Worm (Caenorhabditis elegans): ENCODE results near the gene unc-7.

The unc-7 gene

DNA sequence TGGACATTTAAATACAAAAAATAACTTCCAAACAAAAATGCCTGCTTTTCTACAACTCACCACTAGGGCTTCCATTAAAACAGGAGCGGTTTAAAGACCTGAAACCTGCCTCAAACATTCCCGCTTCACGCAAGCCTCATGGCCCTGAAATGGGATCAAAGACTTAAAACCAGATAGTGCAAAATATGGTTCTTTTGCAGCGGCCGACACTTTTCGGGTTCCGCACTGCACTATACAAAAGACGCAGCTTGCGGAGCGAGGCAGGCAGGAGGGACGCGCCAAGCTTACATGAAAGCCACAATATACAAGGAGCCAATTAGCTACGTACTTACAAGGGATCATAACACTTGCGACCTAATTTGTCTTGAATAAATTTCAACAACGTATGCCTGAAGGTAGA is 74.1 kb downstream of the unc-7 start:
- TF ChIP-seq mdl-1 (tag; optimal IDR thresholded peaks at IDR 0.05) (no peak), snpc-4 (tag; optimal IDR thresholded peaks at IDR 0.05) (peak; percentile 34)

DNA sequence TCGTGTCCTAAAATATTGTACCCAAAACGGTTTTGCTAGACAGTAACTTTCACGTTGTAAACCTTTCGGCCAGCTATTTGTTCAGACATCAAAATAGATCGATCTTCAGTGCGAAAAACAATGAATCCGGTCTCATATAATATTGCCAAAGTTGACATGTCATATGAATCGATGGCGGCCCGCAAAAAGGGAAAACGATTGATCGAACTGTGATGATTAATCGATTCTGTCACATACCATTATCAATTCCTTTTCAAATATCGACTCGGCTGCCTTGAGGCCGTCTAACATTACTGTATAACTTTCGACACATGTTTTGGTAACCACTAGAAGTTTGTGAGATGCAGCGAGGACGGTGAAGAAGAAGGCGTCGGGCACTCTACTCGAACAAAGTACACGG is 74.7 kb downstream of the unc-7 start:
- TF ChIP-seq grh-1 (GFP tag; IDR thresholded peaks at IDR 0.05) (0 out of 2 replicates have a peak, but pooled peaks have one; percentile 61), nhr-19 (GFP tag; conservative IDR thresholded peaks at IDR 0.05) (peak; percentile 49), nhr-71 (tag; optimal IDR thresholded peaks at IDR 0.05) (peak; percentile 80), nhr-76 (tag; optimal IDR thresholded peaks at IDR 0.05) (no peak), jun-1 (tag; optimal IDR thresholded peaks at IDR 0.05) (no peak), unc-62 (GFP tag; optimal IDR thresholded peaks at IDR 0.05) (no peak), sptf-1 (tag; optimal IDR thresholded peaks at IDR 0.05) (no peak), nhr-237 (tag; optimal IDR thresholded peaks at IDR 0.05) (no peak), tlp-1 (tag; optimal IDR thresholded peaks at IDR 0.05) (no peak), mdl-1 (tag; optimal IDR thresholded peaks at IDR 0.05) (peak in 1 of 2 experiments; percentile 35), nhr-12 (tag; optimal IDR thresholded peaks at IDR 0.05) (no peak), aha-1 (tag; optimal IDR thresholded peaks at IDR 0.05) (no peak), Y116A8C.19 (tag; optimal IDR thresholded peaks at IDR 0.05; ENCODE audit: borderline replicate concordance) (no peak), efl-1 (optimal IDR thresholded peaks at IDR 0.05) (no peak), efl-1 (GFP tag; optimal IDR thresholded peaks at IDR 0.05 in 1 of 2) (peak in 1 of 2 experiments; percentile 58), ceh-88 (GFP tag; IDR thresholded peaks at IDR 0.05) (no peak), alr-1 (tag; optimal IDR thresholded peaks at IDR 0.05; ENCODE audit: borderline replicate concordance) (no peak), sup-37 (GFP tag; optimal IDR thresholded peaks at IDR 0.05) (no peak), unc-30 (tag; optimal IDR thresholded peaks at IDR 0.05) (no peak), C04F5.9 (tag; optimal IDR thresholded peaks at IDR 0.05) (no peak), C16A3.4 (tag; optimal IDR thresholded peaks at IDR 0.05) (no peak), nhr-47 (tag; optimal IDR thresholded peaks at IDR 0.05) (no peak), zip-4 (GFP tag; optimal IDR thresholded peaks at IDR 0.05) (no peak), swsn-7 (tag; optimal IDR thresholded peaks at IDR 0.05) (no peak), nhr-90 (tag; optimal IDR thresholded peaks at IDR 0.05; ENCODE audit: poor library complexity) (peak; percentile 74), snpc-4 (tag; optimal IDR thresholded peaks at IDR 0.05) (no peak), ztf-4 (tag; optimal IDR thresholded peaks at IDR 0.05) (no peak), F16B12.6 (tag; optimal IDR thresholded peaks at IDR 0.05) (no peak), tbx-2 (tag; optimal IDR thresholded peaks at IDR 0.05) (peak; percentile 69), lsy-2 (tag; optimal IDR thresholded peaks at IDR 0.05) (no peak), unc-98 (GFP tag; IDR thresholded peaks at IDR 0.05) (no peak), mab-9 (GFP tag; IDR thresholded peaks at IDR 0.05) (no peak), ama-1 (optimal IDR thresholded peaks at IDR 0.05) (no peak), egl-13 (tag; optimal IDR thresholded peaks at IDR 0.05) (no peak), ets-5 (GFP tag; IDR thresholded peaks at IDR 0.05) (no peak), fkh-4 (tag; optimal IDR thresholded peaks at IDR 0.05; ENCODE audit: borderline replicate concordance) (no peak), nhr-20 (tag; optimal IDR thresholded peaks at IDR 0.05) (peak; percentile 81), ceh-82 (tag; optimal IDR thresholded peaks at IDR 0.05) (no peak), hlh-4 (tag; optimal IDR thresholded peaks at IDR 0.05) (no peak), nhr-28 (tag; optimal IDR thresholded peaks at IDR 0.05) (no peak), irx-1 (tag; optimal IDR thresholded peaks at IDR 0.05) (no peak), fkh-10 (GFP tag; optimal IDR thresholded peaks at IDR 0.05) (no peak), dsc-1 (tag; optimal IDR thresholded peaks at IDR 0.05) (no peak), hlh-17 (GFP tag; optimal IDR thresholded peaks at IDR 0.05; ENCODE audit: borderline replicate concordance) (no peak), nhr-11 (tag; optimal IDR thresholded peaks at IDR 0.05) (no peak), fkh-8 (tag; optimal IDR thresholded peaks at IDR 0.05) (no peak), nhr-85 (tag) (peak; percentile 96), mep-1 (tag; optimal IDR thresholded peaks at IDR 0.05) (no peak), hpl-2 (GFP tag; optimal IDR thresholded peaks at IDR 0.05) (no peak), fos-1 (tag; optimal IDR thresholded peaks at IDR 0.05) (no peak), lin-15B (tag; optimal IDR thresholded peaks at IDR 0.05) (no peak), sox-4 (tag; optimal IDR thresholded peaks at IDR 0.05) (no peak), lin-13 (GFP tag; optimal IDR thresholded peaks at IDR 0.05) (no peak)
